Fruit fly (Drosophila melanogaster) whole organism, embryonic: ENCODE measurements around the gene Wdr33.

Experiments used
- B-H2 ChIP-seq: fragments of 200-800 bp; sonication (Bioruptor generic); optimal IDR thresholded peaks from 2 replicates; lab custom pipeline; 2018; ENCODE audit warnings: missing biosample characterization, mild to moderate bottlenecking, missing genetic modification characterization
- BtbVII ChIP-seq: fragments of 200-800 bp; sonication (Bioruptor generic); optimal IDR thresholded peaks from 3 replicates; lab custom pipeline; 2017; ENCODE audit warnings: missing biosample characterization, mild to moderate bottlenecking, missing genetic modification characterization
- Bteb2 ChIP-seq: fragments of 200-800 bp; sonication (Bioruptor generic); optimal IDR thresholded peaks from 2 replicates; lab custom pipeline; 2016; ENCODE audit warnings: missing biosample characterization, missing genetic modification characterization
- CG10366 ChIP-seq: fragments of 200-800 bp; sonication (Bioruptor generic); IDR thresholded peaks from 2 replicates; pipeline ENCODE4 v1.3.6; 2022; ENCODE audit warnings: missing biosample characterization, missing genetic modification characterization
- CG10462 ChIP-seq: fragments of 200-800 bp; sonication (Bioruptor generic); optimal IDR thresholded peaks from 2 replicates; lab custom pipeline; 2016; ENCODE audit warnings: missing biosample characterization, missing genetic modification characterization
- CG11504 ChIP-seq: fragments of 200-800 bp; sonication (Bioruptor generic); optimal IDR thresholded peaks from 3 replicates; lab custom pipeline; 2019; ENCODE audit warnings: missing biosample characterization, mild to moderate bottlenecking, missing genetic modification characterization, moderate library complexity
- CG11560 ChIP-seq: fragments of 200-800 bp; sonication (Bioruptor generic); IDR thresholded peaks from 3 replicates; pipeline ENCODE4 v1.3.6; 2022; ENCODE audit warnings: missing biosample characterization, missing genetic modification characterization
- CG12071 ChIP-seq: fragments of 200-800 bp; sonication (Bioruptor generic); optimal IDR thresholded peaks from 3 replicates; lab custom pipeline; 2018; ENCODE audit warnings: missing biosample characterization, mild to moderate bottlenecking, missing genetic modification characterization
- CG13296 ChIP-seq: fragments of 200-800 bp; sonication (Bioruptor generic); optimal IDR thresholded peaks from 3 replicates; lab custom pipeline; 2018; ENCODE audit warnings: missing biosample characterization, mild to moderate bottlenecking, missing genetic modification characterization
- CG13775 ChIP-seq: fragments of 200-800 bp; sonication (Bioruptor generic); optimal IDR thresholded peaks from 3 replicates; lab custom pipeline; 2017; ENCODE audit warnings: missing biosample characterization, mild to moderate bottlenecking, missing genetic modification characterization
- CG14965 ChIP-seq: fragments of 200-800 bp; sonication (Bioruptor generic); optimal IDR thresholded peaks from 2 replicates; lab custom pipeline; 2016; ENCODE audit warnings: missing biosample characterization, missing genetic modification characterization, borderline replicate concordance
- CG15479 ChIP-seq: fragments of 200-800 bp; sonication (Bioruptor generic); optimal IDR thresholded peaks from 3 replicates; lab custom pipeline; 2019; ENCODE audit warnings: missing biosample characterization, mild to moderate bottlenecking, missing genetic modification characterization, moderate library complexity
- CG15514 ChIP-seq: fragments of 200-800 bp; sonication (Bioruptor generic); optimal IDR thresholded peaks from 3 replicates; lab custom pipeline; 2017; ENCODE audit warnings: missing biosample characterization, missing genetic modification characterization, mild to moderate bottlenecking, moderate library complexity, missing genetic modification reagents
- CG18764 ChIP-seq: fragments of 200-800 bp; sonication (Bioruptor generic); optimal IDR thresholded peaks from 3 replicates; lab custom pipeline; 2016; ENCODE audit warnings: missing biosample characterization, missing genetic modification characterization
- CG2129 ChIP-seq: fragments of 200-800 bp; sonication (Bioruptor generic); IDR thresholded peaks from 2 replicates; pipeline ENCODE4 v1.3.6; 2022; ENCODE audit warnings: missing biosample characterization, missing genetic modification characterization; ENCODE audit not compliant: partially characterized antibody
- CG30020 ChIP-seq: fragments of 200-800 bp; optimal IDR thresholded peaks from 2 replicates; lab custom pipeline; 2019; ENCODE audit warnings: missing biosample characterization, mild to moderate bottlenecking, missing genetic modification characterization, moderate library complexity
- CG30431 ChIP-seq: fragments of 200-800 bp; sonication (Bioruptor generic); optimal IDR thresholded peaks from 2 replicates; lab custom pipeline; 2017; ENCODE audit warnings: missing biosample characterization, missing genetic modification characterization
- CG3163 ChIP-seq: fragments of 200-800 bp; sonication (Bioruptor generic); optimal IDR thresholded peaks from 3 replicates; lab custom pipeline; 2016; ENCODE audit warnings: missing biosample characterization, missing genetic modification characterization
- CG6683 ChIP-seq: fragments of 200-800 bp; sonication (Bioruptor generic); optimal IDR thresholded peaks from 2 replicates; lab custom pipeline; 2017; ENCODE audit warnings: missing biosample characterization, mild to moderate bottlenecking, missing genetic modification characterization, missing genetic modification reagents
- CG7556 ChIP-seq: fragments of 200-800 bp; sonication (Bioruptor generic); optimal IDR thresholded peaks from 2 replicates; lab custom pipeline; 2017; ENCODE audit warnings: missing biosample characterization, mild to moderate bottlenecking, missing genetic modification characterization
- CG7839 ChIP-seq: fragments of 200-800 bp; sonication (Bioruptor generic); optimal IDR thresholded peaks from 3 replicates; lab custom pipeline; 2018; ENCODE audit warnings: missing biosample characterization, mild to moderate bottlenecking, missing genetic modification characterization, moderate library complexity
- CHES-1-like ChIP-seq: fragments of 200-800 bp; sonication (Bioruptor generic); optimal IDR thresholded peaks from 2 replicates; lab custom pipeline; 2016; ENCODE audit warnings: missing biosample characterization, missing genetic modification characterization
- Dll ChIP-seq: fragments of 200-800 bp; sonication (Bioruptor generic); IDR thresholded peaks from 4 replicates; pipeline ENCODE4 v1.3.6; 2022; ENCODE audit warnings: missing biosample characterization, missing genetic modification characterization; ENCODE audit not compliant: partially characterized antibody
- HLH4C ChIP-seq: fragments of 200-800 bp; sonication (Bioruptor generic); IDR thresholded peaks from 3 replicates; pipeline ENCODE4 v1.3.6; 2022; ENCODE audit warnings: missing biosample characterization, missing genetic modification characterization; ENCODE audit not compliant: partially characterized antibody
- Hand ChIP-seq: fragments of 200-800 bp; sonication (Bioruptor generic); optimal IDR thresholded peaks from 2 replicates; lab custom pipeline; 2017; ENCODE audit warnings: mild to moderate bottlenecking, missing biosample characterization, missing genetic modification reagents, missing genetic modification characterization
- Lhr ChIP-seq: fragments of 200-800 bp; sonication (Bioruptor generic); optimal IDR thresholded peaks from 3 replicates; lab custom pipeline; 2017; ENCODE audit warnings: mild to moderate bottlenecking, missing biosample characterization, missing genetic modification reagents, missing genetic modification characterization
- MBD-R2 ChIP-seq: fragments of 200-800 bp; sonication (Bioruptor generic); IDR thresholded peaks from 2 replicates; pipeline ENCODE4 v1.3.6; 2022; ENCODE audit warnings: missing biosample characterization, missing genetic modification characterization
- Poxn ChIP-seq: fragments of 200-800 bp; sonication (Bioruptor generic); IDR thresholded peaks from 2 replicates; pipeline ENCODE4 v1.3.6; 2022; ENCODE audit warnings: missing biosample characterization, missing genetic modification characterization
- Ravus ChIP-seq: fragments of 200-800 bp; sonication (Bioruptor generic); IDR thresholded peaks from 2 replicates; pipeline ENCODE4 v1.3.6; 2022; ENCODE audit warnings: missing biosample characterization, missing genetic modification characterization
- Rfx ChIP-seq: fragments of 200-800 bp; sonication (Bioruptor generic); IDR thresholded peaks from 2 replicates; pipeline ENCODE4 v1.3.6; 2022; ENCODE audit warnings: missing biosample characterization, missing genetic modification characterization
- Scr ChIP-seq: fragments of 200-800 bp; sonication (Bioruptor generic); IDR thresholded peaks from 2 replicates; pipeline ENCODE4 v1.3.6; 2022; ENCODE audit warnings: missing biosample characterization, missing genetic modification characterization; ENCODE audit not compliant: partially characterized antibody
- Sox100B ChIP-seq: fragments of 200-800 bp; sonication (Bioruptor generic); optimal IDR thresholded peaks from 3 replicates; lab custom pipeline; 2018; ENCODE audit warnings: missing biosample characterization, mild to moderate bottlenecking, missing genetic modification characterization
- Trl ChIP-seq, 3 experiments: fragments of >200 bp in 2 of 3; fragments of 200-800 bp in 1 of 3; sonication (Bioruptor generic) in 1 of 3; optimal IDR thresholded peaks; 2 replicates in 1 of 3; 3 replicates in 2 of 3; lab custom pipeline; 2016 to 2017; ENCODE audit warnings: missing biosample characterization in 1 of 3, missing genetic modification characterization in 1 of 3
- Xbp1 ChIP-seq: fragments of 200-800 bp; sonication (Bioruptor generic); optimal IDR thresholded peaks from 3 replicates; lab custom pipeline; 2016; ENCODE audit warnings: missing biosample characterization, mild to moderate bottlenecking, missing genetic modification characterization
- YL-1 ChIP-seq: fragments of 200-800 bp; sonication (Bioruptor generic); optimal IDR thresholded peaks from 3 replicates; lab custom pipeline; 2017; ENCODE audit warnings: missing biosample characterization, mild to moderate bottlenecking, missing genetic modification characterization
- bcd ChIP-seq: fragments of 200-800 bp; sonication (Bioruptor generic); optimal IDR thresholded peaks from 2 replicates; lab custom pipeline; 2017; ENCODE audit warnings: missing biosample characterization, mild to moderate bottlenecking, missing genetic modification characterization
- cg ChIP-seq: fragments of 200-800 bp; sonication (Bioruptor generic); optimal IDR thresholded peaks from 3 replicates; lab custom pipeline; 2019; ENCODE audit warnings: missing biosample characterization, mild to moderate bottlenecking, missing genetic modification characterization, moderate library complexity
- chm ChIP-seq: fragments of 200-800 bp; sonication (Bioruptor generic); IDR thresholded peaks from 2 replicates; pipeline ENCODE4 v1.3.6; 2022; ENCODE audit warnings: missing biosample characterization, missing genetic modification characterization
- ham ChIP-seq: fragments of 200-800 bp; sonication (Bioruptor generic); IDR thresholded peaks from 2 replicates; pipeline ENCODE4 v1.3.6; 2022; ENCODE audit warnings: missing biosample characterization, missing genetic modification characterization
- her ChIP-seq: fragments of 200-800 bp; sonication (Bioruptor generic); optimal IDR thresholded peaks from 2 replicates; lab custom pipeline; 2016; ENCODE audit warnings: missing biosample characterization, missing genetic modification characterization
- kah ChIP-seq: fragments of 200-800 bp; sonication (Bioruptor generic); optimal IDR thresholded peaks from 2 replicates; lab custom pipeline; 2018; ENCODE audit warnings: missing biosample characterization, mild to moderate bottlenecking, missing genetic modification characterization
- knrl ChIP-seq: fragments of 200-800 bp; sonication (Bioruptor generic); IDR thresholded peaks from 3 replicates; pipeline ENCODE4 v1.3.6; 2022; ENCODE audit warnings: missing biosample characterization, missing genetic modification characterization; ENCODE audit not compliant: partially characterized antibody
- lbe ChIP-seq: fragments of 200-800 bp; sonication (Bioruptor generic); optimal IDR thresholded peaks from 2 replicates; lab custom pipeline; 2016; ENCODE audit warnings: missing biosample characterization, mild to moderate bottlenecking, missing genetic modification characterization
- pros ChIP-seq: fragments of 200-800 bp; sonication (Bioruptor generic); optimal IDR thresholded peaks from 3 replicates; lab custom pipeline; 2019; ENCODE audit warnings: missing biosample characterization, mild to moderate bottlenecking, missing genetic modification characterization, moderate library complexity
- ro ChIP-seq: fragments of 200-800 bp; sonication (Bioruptor generic); IDR thresholded peaks from 2 replicates; pipeline ENCODE4 v1.3.6; 2022; ENCODE audit warnings: missing biosample characterization, missing genetic modification characterization
- sens ChIP-seq: fragments of 200-800 bp; sonication (Bioruptor generic); peaks from one replicate; lab custom pipeline; 2016; ENCODE audit warnings: missing biosample characterization, missing genetic modification characterization
- ttk ChIP-seq: fragments of 200-800 bp; sonication (Bioruptor generic); IDR thresholded peaks from 2 replicates; pipeline ENCODE4 v2.1.2; 2022; ENCODE audit warnings: missing biosample characterization, missing genetic modification characterization
- tup ChIP-seq: fragments of 200-800 bp; sonication (Bioruptor generic); optimal IDR thresholded peaks from 2 replicates; lab custom pipeline; 2016; ENCODE audit warnings: missing biosample characterization, mild to moderate bottlenecking, missing genetic modification characterization, moderate library complexity
- twi ChIP-seq: fragments of 200-800 bp; optimal IDR thresholded peaks from 2 replicates; lab custom pipeline; 2019; ENCODE audit warnings: missing biosample characterization, mild to moderate bottlenecking, missing genetic modification characterization, moderate library complexity
- yki ChIP-seq: fragments of >200 bp; optimal IDR thresholded peaks from 3 replicates; lab custom pipeline; 2018

Gene Wdr33

dm6 chr3R:5613114-5613443 is 47.4 kb upstream of the Wdr33 start, which contains the start of gene Atu (continued):
- TF ChIP-seq CG13296 (GFP tag; lab: Kevin White, UChicago) (no peak), Rfx (GFP tag; lab: Robert Waterston, UW) (peak; percentile 41; the same call in 1 of the 2 replicates), chm (no peak), ttk (GFP tag; lab: Robert Waterston, UW) (no peak), kah (GFP tag; lab: Kevin White, UChicago) (no peak), CG7839 (tag; lab: Kevin White, UChicago) (no peak), ham (GFP tag; lab: Robert Waterston, UW) (no peak), Xbp1 (peak; percentile 47), twi (tag; lab: Kevin White, UChicago) (peak; percentile 31), Lhr (GFP tag; lab: Kevin White, UChicago) (peak; percentile 11), CG11560 (0 out of 3 replicates have a peak, but pooled peaks have one; percentile 10), Dll (peak; percentile 97), CG11504 (tag; lab: Kevin White, UChicago) (no peak), MBD-R2 (GFP tag; lab: Robert Waterston, UW) (peak; percentile 76), B-H2 (GFP tag; lab: Kevin White, UChicago) (peak; percentile 5), Bteb2 (GFP tag; lab: Kevin White, UChicago) (no peak), CG13775 (GFP tag; lab: Kevin White, UChicago) (peak; percentile 35), her (GFP tag; lab: Kevin White, UChicago) (peak; percentile 10), Scr (GFP tag; lab: Robert Waterston, UW) (peak; percentile 94), Ravus (GFP tag; lab: Robert Waterston, UW) (no peak), CG14965 (GFP tag; lab: Kevin White, UChicago) (no peak), BtbVII (GFP tag; lab: Kevin White, UChicago) (no peak), CG18764 (GFP tag; lab: Kevin White, UChicago) (peak; percentile 29), pros (GFP tag; lab: Kevin White, UChicago) (no peak), CG30431 (GFP tag; lab: Kevin White, UChicago) (no peak), CG7556 (GFP tag; lab: Kevin White, UChicago) (no peak), CG12071 (no peak), Sox100B (GFP tag; lab: Kevin White, UChicago) (no peak), CG10462 (GFP tag; lab: Kevin White, UChicago) (no peak), YL-1 (peak; percentile 81), sens (peak; percentile 88), CG2129 (GFP tag; lab: Robert Waterston, UW) (peak; percentile 89), CG15479 (no peak), bcd (no peak), cg (GFP tag; lab: Kevin White, UChicago) (peak; percentile 87), HLH4C (peak; percentile 93), CHES-1-like (GFP tag; lab: Kevin White, UChicago) (peak; percentile 88), Poxn (GFP tag; lab: Robert Waterston, UW) (no peak), CG15514 (GFP tag; lab: Kevin White, UChicago) (peak; percentile 71), Hand (no peak), CG30020 (peak; percentile 58), CG10366 (GFP tag; lab: Robert Waterston, UW) (no peak), yki (no peak), Trl (optimal IDR thresholded peaks at IDR 0.05; lab: Kevin White, UChicago) (no peak), Trl (GFP tag; optimal IDR thresholded peaks at IDR 0.05; lab: Kevin White, UChicago) (peak; percentile 34), knrl (GFP tag; lab: Robert Waterston, UW) (peak; percentile 94), CG6683 (GFP tag; lab: Kevin White, UChicago) (no peak), CG3163 (GFP tag; lab: Kevin White, UChicago) (no peak), ro (GFP tag; lab: Robert Waterston, UW) (no peak), tup (no peak), lbe (GFP tag; lab: Kevin White, UChicago) (peak; percentile 54)
